Worm (Caenorhabditis elegans) whole organism, mixed stage, embryonic: ENCODE data around the gene F10B5.2.

Experiments
- M03D4.4 ChIP-seq: sonication (generic microtip); optimal IDR thresholded peaks from 2 replicates; lab custom pipeline; 2017; ENCODE audit warnings: mild to moderate bottlenecking, missing genetic modification characterization, missing compliant biosample characterization
- bed-3 ChIP-seq: fragments of 200-800 bp; sonication (Bioruptor generic); optimal IDR thresholded peaks from 3 replicates; lab custom pipeline; 2018; ENCODE audit warnings: mild to moderate bottlenecking, missing genetic modification characterization, moderate library complexity, missing compliant biosample characterization
- blmp-1 ChIP-seq: fragments of 150-350 bp; optimal IDR thresholded peaks from 2 replicates; lab custom pipeline; 2014; ENCODE audit warnings: missing biosample characterization, missing genetic modification characterization
- ceh-39 ChIP-seq: fragments of 150-350 bp; optimal IDR thresholded peaks from 2 replicates; lab custom pipeline; 2014; ENCODE audit warnings: missing biosample characterization, missing genetic modification characterization
- ceh-43 ChIP-seq: fragments of 200-800 bp; sonication (Bioruptor generic); optimal IDR thresholded peaks from 2 replicates; lab custom pipeline; 2018; ENCODE audit warnings: mild to moderate bottlenecking, missing genetic modification characterization, moderate library complexity, missing compliant biosample characterization
- ceh-83 ChIP-seq: fragments of 200-800 bp; sonication (Bioruptor generic); optimal IDR thresholded peaks from 2 replicates; lab custom pipeline; 2018; ENCODE audit warnings: mild to moderate bottlenecking, missing genetic modification characterization, missing compliant biosample characterization
- cnd-1 ChIP-seq: fragments of 200-800 bp; sonication (Bioruptor generic); optimal IDR thresholded peaks from 2 replicates; lab custom pipeline; 2018; ENCODE audit warnings: mild to moderate bottlenecking, missing genetic modification characterization, missing compliant biosample characterization
- drap-1 ChIP-seq: fragments of 200-800 bp; sonication (Bioruptor generic); optimal IDR thresholded peaks from 3 replicates; lab custom pipeline; 2018; ENCODE audit warnings: mild to moderate bottlenecking, missing genetic modification characterization, missing compliant biosample characterization
- elt-1 ChIP-seq: sonication (generic microtip); optimal IDR thresholded peaks from 2 replicates; lab custom pipeline; 2017; ENCODE audit warnings: missing genetic modification characterization, mild to moderate bottlenecking, missing compliant biosample characterization, antibody characterized with exemption, moderate library complexity, borderline replicate concordance; ENCODE audit not compliant: insufficient read depth
- elt-3 ChIP-seq: fragments of 150-350 bp; optimal IDR thresholded peaks from 2 replicates; lab custom pipeline; 2014; ENCODE audit warnings: missing biosample characterization, missing genetic modification characterization
- flh-1 ChIP-seq: fragments of 200-800 bp; sonication (Bioruptor generic); optimal IDR thresholded peaks from 2 replicates; lab custom pipeline; 2018; ENCODE audit warnings: mild to moderate bottlenecking, missing genetic modification characterization, moderate library complexity, missing compliant biosample characterization
- ham-2 ChIP-seq: fragments of 200-800 bp; sonication (Bioruptor generic); optimal IDR thresholded peaks from 2 replicates; lab custom pipeline; 2018; ENCODE audit warnings: mild to moderate bottlenecking, missing genetic modification characterization, missing compliant biosample characterization
- hlh-1 ChIP-seq: fragments of 150-350 bp; optimal IDR thresholded peaks from 2 replicates; lab custom pipeline; 2014; ENCODE audit warnings: missing biosample characterization, missing genetic modification reagents, missing genetic modification characterization
- lin-13 ChIP-seq: fragments of 150-350 bp; optimal IDR thresholded peaks from 2 replicates; lab custom pipeline; 2014; ENCODE audit warnings: missing biosample characterization, missing genetic modification characterization
- lin-32 ChIP-seq: fragments of 200-800 bp; sonication (Bioruptor generic); optimal IDR thresholded peaks from 2 replicates; lab custom pipeline; 2018; ENCODE audit warnings: mild to moderate bottlenecking, missing genetic modification characterization, missing compliant biosample characterization
- lsy-2 ChIP-seq: fragments of 150-350 bp; optimal IDR thresholded peaks from 2 replicates; lab custom pipeline; 2014; ENCODE audit warnings: missing biosample characterization, missing genetic modification characterization
- mab-5 ChIP-seq: fragments of 150-350 bp; optimal IDR thresholded peaks from 2 replicates; lab custom pipeline; 2014; ENCODE audit warnings: missing biosample characterization, missing genetic modification characterization
- mep-1 ChIP-seq: fragments of 150-350 bp; optimal IDR thresholded peaks from 2 replicates; lab custom pipeline; 2017; ENCODE audit warnings: missing biosample characterization, missing genetic modification reagents, missing genetic modification characterization, inconsistent platforms
- mls-2 ChIP-seq: sonication (generic microtip); optimal IDR thresholded peaks from 2 replicates; lab custom pipeline; 2016; ENCODE audit warnings: mild to moderate bottlenecking, missing genetic modification characterization, moderate library complexity, missing compliant biosample characterization
- nhr-2 ChIP-seq: fragments of 150-350 bp; optimal IDR thresholded peaks from 2 replicates; lab custom pipeline; 2014; ENCODE audit warnings: missing biosample characterization, missing genetic modification characterization
- nhr-237 ChIP-seq: fragments of 150-350 bp; optimal IDR thresholded peaks from 2 replicates; lab custom pipeline; 2014; ENCODE audit warnings: missing biosample characterization, missing genetic modification characterization
- nhr-28 ChIP-seq: fragments of 150-350 bp; optimal IDR thresholded peaks from 2 replicates; lab custom pipeline; 2014; ENCODE audit warnings: missing biosample characterization, missing genetic modification characterization
- pha-4 ChIP-seq: fragments of 150-350 bp; optimal IDR thresholded peaks from 2 replicates; lab custom pipeline; 2018; ENCODE audit warnings: missing biosample characterization, missing genetic modification reagents, missing genetic modification characterization
- sem-2 ChIP-seq: fragments of 200-800 bp; sonication (Bioruptor generic); optimal IDR thresholded peaks from 2 replicates; lab custom pipeline; 2018; ENCODE audit warnings: mild to moderate bottlenecking, missing genetic modification characterization, missing compliant biosample characterization
- snpc-4 ChIP-seq: fragments of 150-350 bp; optimal IDR thresholded peaks from 2 replicates; lab custom pipeline; 2014; ENCODE audit warnings: missing biosample characterization, missing genetic modification characterization
- sptf-1 ChIP-seq: sonication (generic microtip); optimal IDR thresholded peaks from 2 replicates; lab custom pipeline; 2017; ENCODE audit warnings: mild to moderate bottlenecking, missing genetic modification characterization, moderate library complexity, missing compliant biosample characterization
- tbx-8 ChIP-seq: fragments of 200-800 bp; sonication (Bioruptor generic); optimal IDR thresholded peaks from 2 replicates; lab custom pipeline; 2018; ENCODE audit warnings: mild to moderate bottlenecking, missing genetic modification characterization, moderate library complexity, missing compliant biosample characterization
- unc-120 ChIP-seq: sonication (generic microtip); optimal IDR thresholded peaks from 2 replicates; lab custom pipeline; 2017; ENCODE audit warnings: missing genetic modification characterization, missing compliant biosample characterization; ENCODE audit not compliant: poor library complexity, severe bottlenecking
- unc-39 ChIP-seq: fragments of 150-350 bp; optimal IDR thresholded peaks from 2 replicates; lab custom pipeline; 2014; ENCODE audit warnings: missing biosample characterization, missing genetic modification characterization
- unc-62 ChIP-seq: fragments of 150-350 bp; optimal IDR thresholded peaks from 2 replicates; lab custom pipeline; 2014; ENCODE audit warnings: missing biosample characterization, missing genetic modification reagents, missing genetic modification characterization
- zip-8 ChIP-seq: fragments of 150-350 bp; optimal IDR thresholded peaks from 2 replicates; lab custom pipeline; 2014; ENCODE audit warnings: missing biosample characterization, missing genetic modification characterization
- ztf-11 ChIP-seq: fragments of 150-350 bp; optimal IDR thresholded peaks from 2 replicates; lab custom pipeline; 2014; ENCODE audit warnings: missing biosample characterization, missing genetic modification characterization

F10B5.2 gene

ce11 chrII:8106921-8107695 lies 37.5 kb upstream of the F10B5.2 start, which contains the start of the genes chst-1 and C41C4.9:
Gene chst-1 (minus strand): TSS chrII:8106971.
Gene C41C4.9 (plus strand): TSS chrII:8107645.
- TF ChIP-seq sem-2 (GFP tag; lab: Kevin White, UChicago) (peak; percentile 88), lin-32 (GFP tag; lab: Kevin White, UChicago) (peak; percentile 97), elt-3 (tag; lab: Kevin White, UChicago) (peak; percentile 73), nhr-2 (no peak), flh-1 (GFP tag; lab: Kevin White, UChicago) (peak; percentile 87), pha-4 (tag; lab: Kevin White, UChicago) (peak; percentile 80), ceh-83 (GFP tag; lab: Kevin White, UChicago) (peak; percentile 96), nhr-237 (no peak), unc-39 (tag; lab: Kevin White, UChicago) (peak; percentile 54), ztf-11 (tag; lab: Kevin White, UChicago) (peak; percentile 31), hlh-1 (peak; percentile 66), lsy-2 (tag; lab: Kevin White, UChicago) (peak; percentile 16), unc-62 (GFP tag; lab: Kevin White, UChicago) (peak; percentile 80), mab-5 (tag; lab: Kevin White, UChicago) (no peak), snpc-4 (tag; lab: Kevin White, UChicago) (no peak), zip-8 (no peak), tbx-8 (GFP tag; lab: Kevin White, UChicago) (peak; percentile 90), bed-3 (GFP tag; lab: Kevin White, UChicago) (peak; percentile 91), cnd-1 (tag; lab: Kevin White, UChicago) (peak; percentile 97), mls-2 (tag; lab: Kevin White, UChicago) (peak; percentile 97), mep-1 (tag; lab: Kevin White, UChicago) (peak; percentile 63), sptf-1 (tag; lab: Kevin White, UChicago) (peak; percentile 97), elt-1 (tag; lab: Kevin White, UChicago) (no peak), ceh-43 (GFP tag; lab: Kevin White, UChicago) (peak; percentile 90), blmp-1 (tag; lab: Kevin White, UChicago) (no peak), nhr-28 (tag; lab: Kevin White, UChicago) (peak; percentile 35), unc-120 (tag; lab: Kevin White, UChicago) (peak; percentile 95), drap-1 (GFP tag; lab: Kevin White, UChicago) (peak; percentile 97), ham-2 (GFP tag; lab: Kevin White, UChicago) (peak; percentile 90), M03D4.4 (tag; lab: Kevin White, UChicago) (peak; percentile 94), lin-13 (tag; lab: Kevin White, UChicago) (peak; percentile 29)
- TF ChIP-seq, all 35 proteins: peak for 24

- no peak for TF ChIP-seq snpc-4 (tag; lab: Kevin White, UChicago)
- TF ChIP-seq drap-1 (GFP tag; lab: Kevin White, UChicago): no peak
- TF ChIP-seq lin-32 (GFP tag; lab: Kevin White, UChicago): no peak
- no peak for TF ChIP-seq tbx-8 (GFP tag; lab: Kevin White, UChicago)
- TF ChIP-seq mep-1 (tag; lab: Kevin White, UChicago): no peak
- TF ChIP-seq M03D4.4 (tag; lab: Kevin White, UChicago): no peak
- TF ChIP-seq bed-3 (GFP tag; lab: Kevin White, UChicago): no peak
- TF ChIP-seq ceh-39 (tag; lab: Kevin White, UChicago): no peak
These were observed 32.5 kb upstream of the F10B5.2 start, which contains the start of gene lron-4 for ce11 chrII:8112063-8112462. Gene lron-4 (minus strand): TSS chrII:8112163.

- TF ChIP-seq ceh-43 (GFP tag; lab: Kevin White, UChicago) (no peak), unc-62 (GFP tag; lab: Kevin White, UChicago) (peak; percentile 26), pha-4 (tag; lab: Kevin White, UChicago) (no peak), lin-13 (tag; lab: Kevin White, UChicago) (no peak), M03D4.4 (tag; lab: Kevin White, UChicago) (no peak)
- TF ChIP-seq, all 35 proteins: peak for 1
These were observed 28.4 kb upstream of the F10B5.2 start, which contains the start of gene unc-105 for ce11 chrII:8116159-8116558. Gene unc-105 (plus strand): TSS chrII:8116459.
